Fruit fly (Drosophila melanogaster): ENCODE results near the gene disco-r.

The disco-r gene

DNA sequence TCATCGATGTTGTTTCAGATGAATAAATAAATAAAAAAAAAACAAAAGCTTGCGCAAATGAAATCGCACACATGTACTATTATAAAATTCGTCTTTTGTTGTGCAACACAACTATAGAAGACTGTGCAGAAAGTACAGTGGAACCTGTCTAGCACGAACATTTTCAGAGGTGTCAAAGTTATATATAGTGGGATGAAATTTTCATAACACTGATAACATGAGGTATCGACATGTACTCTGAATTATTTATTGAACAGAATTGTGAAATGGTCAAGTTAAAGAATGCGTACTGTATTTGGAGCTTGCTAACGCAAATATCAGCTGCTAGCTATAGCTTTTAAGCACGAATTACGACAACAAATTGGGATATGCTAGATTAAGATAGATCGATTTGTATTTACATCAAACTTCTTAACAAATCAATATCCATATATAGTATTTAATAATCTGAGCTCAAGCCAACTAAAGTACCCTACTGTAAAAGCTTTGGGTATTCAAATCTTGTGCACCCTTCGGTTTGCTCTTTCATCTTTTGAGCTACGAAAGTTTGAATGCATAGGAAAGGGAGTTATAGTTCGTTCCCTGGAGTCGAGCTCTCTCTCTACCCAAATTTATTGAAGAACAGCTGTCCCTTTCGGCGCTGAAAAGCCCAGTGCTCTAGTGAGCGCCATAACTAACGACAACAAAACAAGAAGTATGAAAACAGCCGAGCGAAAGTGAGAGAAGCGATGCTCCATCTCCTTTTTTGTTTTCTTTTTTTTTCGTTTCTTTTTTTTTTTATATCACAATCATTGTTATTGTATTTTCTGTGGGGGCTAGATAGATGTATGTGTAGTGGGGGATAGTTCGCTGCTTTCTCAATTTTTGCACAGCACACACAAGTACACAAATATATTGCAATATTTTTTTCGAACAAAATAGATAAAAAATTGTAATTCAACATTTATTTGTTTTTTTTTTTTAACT lies 58.3 kb downstream of the disco-r start (continued):
- no peak for TF ChIP-seq amos (GFP tag; IDR thresholded peaks at IDR 0.05; ENCODE audit: partially characterized antibody)
- TF ChIP-seq nom (GFP tag; optimal IDR thresholded peaks at IDR 0.05) = no peak
- TF ChIP-seq CG13296 (GFP tag; optimal IDR thresholded peaks at IDR 0.05) = peak; percentile 93
- TF ChIP-seq cato (GFP tag; optimal IDR thresholded peaks at IDR 0.05; ENCODE audit: borderline replicate concordance) = peak; percentile 71
- TF ChIP-seq vvl (GFP tag; IDR thresholded peaks at IDR 0.05) = peak; percentile 95
- TF ChIP-seq Mrtf (GFP tag; IDR thresholded peaks at IDR 0.05) = peak; percentile 90; the same call in 2 of the 3 replicates
- peak in 1 of 2 experiments; percentile 44 for TF ChIP-seq Hr78 (GFP tag; optimal IDR thresholded peaks at IDR 0.05)
- TF ChIP-seq row (GFP tag; IDR thresholded peaks at IDR 0.05) = peak; percentile 93
- TF ChIP-seq gfzf (GFP tag; optimal IDR thresholded peaks at IDR 0.05) = no peak
- peak; percentile 73; the same call in 1 of the 2 replicates for TF ChIP-seq aop (GFP tag; IDR thresholded peaks at IDR 0.05)
- peak; percentile 68 for TF ChIP-seq fd64A (GFP tag; optimal IDR thresholded peaks at IDR 0.05)
- peak; percentile 83 for TF ChIP-seq CG7556 (GFP tag; optimal IDR thresholded peaks at IDR 0.05)
- TF ChIP-seq HmgD (GFP tag; optimal IDR thresholded peaks at IDR 0.05) = peak; percentile 62
- peak; percentile 89 for TF ChIP-seq CG18619 (GFP tag; optimal IDR thresholded peaks at IDR 0.05)
- TF ChIP-seq cwo (GFP tag; optimal IDR thresholded peaks at IDR 0.05) = peak; percentile 85
- no peak for TF ChIP-seq lola (GFP tag; optimal IDR thresholded peaks at IDR 0.05)
- TF ChIP-seq CG7357 (GFP tag; IDR thresholded peaks at IDR 0.05) = peak; percentile 75
- peak; percentile 80 for TF ChIP-seq CG9727 (GFP tag; optimal IDR thresholded peaks at IDR 0.05)
- peak; percentile 82 for TF ChIP-seq CG8924 (tag; optimal IDR thresholded peaks at IDR 0.05)
- no peak for TF ChIP-seq hbn (GFP tag; IDR thresholded peaks at IDR 0.05; ENCODE audit: partially characterized antibody)
- TF ChIP-seq Hr39 (optimal IDR thresholded peaks at IDR 0.05) = no peak
- TF ChIP-seq Gug (GFP tag; IDR thresholded peaks at IDR 0.05) = peak; percentile 84
- TF ChIP-seq schlank (tag; optimal IDR thresholded peaks at IDR 0.05) = peak; percentile 89
- TF ChIP-seq Rx (GFP tag; IDR thresholded peaks at IDR 0.05) = peak; percentile 86
- TF ChIP-seq CG5245 (GFP tag; optimal IDR thresholded peaks at IDR 0.05) = peak; percentile 85
- peak; percentile 78 for TF ChIP-seq Bteb2 (GFP tag; optimal IDR thresholded peaks at IDR 0.05)
- TF ChIP-seq lmd (GFP tag; IDR thresholded peaks at IDR 0.05) = peak; percentile 93
- peak; percentile 73 for TF ChIP-seq Usf (GFP tag; optimal IDR thresholded peaks at IDR 0.05)
- TF ChIP-seq CG6813 (GFP tag; optimal IDR thresholded peaks at IDR 0.05) = peak; percentile 82
- peak; percentile 21 for TF ChIP-seq dmrt11E (tag; optimal IDR thresholded peaks at IDR 0.05)
- TF ChIP-seq E2f1 (GFP tag; IDR thresholded peaks at IDR 0.05) = peak; percentile 92
- peak; percentile 64 for TF ChIP-seq kay (GFP tag; optimal IDR thresholded peaks at IDR 0.05)
- TF ChIP-seq chinmo (GFP tag; IDR thresholded peaks at IDR 0.05; ENCODE audit: partially characterized antibody) = no peak
- peak; percentile 89 for TF ChIP-seq sisA (GFP tag; IDR thresholded peaks at IDR 0.05)
- peak; percentile 72 for TF ChIP-seq CG10979 (tag; optimal IDR thresholded peaks at IDR 0.05)
- TF ChIP-seq ara (GFP tag; IDR thresholded peaks at IDR 0.05) = peak; percentile 82
- no peak for TF ChIP-seq cg (GFP tag; optimal IDR thresholded peaks at IDR 0.05)
- TF ChIP-seq sug (tag; optimal IDR thresholded peaks at IDR 0.05) = peak; percentile 89
- TF ChIP-seq ems (GFP tag; optimal IDR thresholded peaks at IDR 0.05) = peak; percentile 83
- TF ChIP-seq HLHmδ (GFP tag; optimal IDR thresholded peaks at IDR 0.05) = no peak
- no peak for TF ChIP-seq CG42726 (GFP tag; IDR thresholded peaks at IDR 0.05; ENCODE audit: partially characterized antibody)
- peak; percentile 71 for TF ChIP-seq Ravus (GFP tag; IDR thresholded peaks at IDR 0.05)
- peak; percentile 94 for TF ChIP-seq ind (GFP tag; optimal IDR thresholded peaks at IDR 0.05)
- TF ChIP-seq CG6689 (GFP tag; IDR thresholded peaks at IDR 0.05) = peak; percentile 90
- peak; percentile 88 for TF ChIP-seq BtbVII (GFP tag; optimal IDR thresholded peaks at IDR 0.05)
- peak; percentile 70 to 91 for TF ChIP-seq Hr51 (GFP tag; optimal IDR thresholded peaks at IDR 0.05)
- peak; percentile 38 for TF ChIP-seq MESR4 (GFP tag; optimal IDR thresholded peaks at IDR 0.05)

All from whole organism, embryonic.